Worm (Caenorhabditis elegans) whole organism, mixed stage, embryonic: ENCODE measurements around the gene F13E9.9.

Experiments used
- lin-13 ChIP-seq: fragments of 150-350 bp; optimal IDR thresholded peaks from 2 replicates; lab custom pipeline; 2014; ENCODE audit warnings: missing biosample characterization, missing genetic modification characterization
- nhr-12 ChIP-seq: fragments of 150-350 bp; optimal IDR thresholded peaks from 2 replicates; lab custom pipeline; 2014; ENCODE audit warnings: missing biosample characterization, missing genetic modification characterization
- nhr-237 ChIP-seq: fragments of 150-350 bp; optimal IDR thresholded peaks from 2 replicates; lab custom pipeline; 2014; ENCODE audit warnings: missing biosample characterization, missing genetic modification characterization
- sem-2 ChIP-seq: fragments of 200-800 bp; sonication (Bioruptor generic); optimal IDR thresholded peaks from 2 replicates; lab custom pipeline; 2018; ENCODE audit warnings: mild to moderate bottlenecking, missing genetic modification characterization, missing compliant biosample characterization
- snpc-4 ChIP-seq: fragments of 150-350 bp; optimal IDR thresholded peaks from 2 replicates; lab custom pipeline; 2014; ENCODE audit warnings: missing biosample characterization, missing genetic modification characterization
- unc-62 ChIP-seq: fragments of 150-350 bp; optimal IDR thresholded peaks from 2 replicates; lab custom pipeline; 2014; ENCODE audit warnings: missing biosample characterization, missing genetic modification reagents, missing genetic modification characterization
- ztf-11 ChIP-seq: fragments of 150-350 bp; optimal IDR thresholded peaks from 2 replicates; lab custom pipeline; 2014; ENCODE audit warnings: missing biosample characterization, missing genetic modification characterization

DNA sequence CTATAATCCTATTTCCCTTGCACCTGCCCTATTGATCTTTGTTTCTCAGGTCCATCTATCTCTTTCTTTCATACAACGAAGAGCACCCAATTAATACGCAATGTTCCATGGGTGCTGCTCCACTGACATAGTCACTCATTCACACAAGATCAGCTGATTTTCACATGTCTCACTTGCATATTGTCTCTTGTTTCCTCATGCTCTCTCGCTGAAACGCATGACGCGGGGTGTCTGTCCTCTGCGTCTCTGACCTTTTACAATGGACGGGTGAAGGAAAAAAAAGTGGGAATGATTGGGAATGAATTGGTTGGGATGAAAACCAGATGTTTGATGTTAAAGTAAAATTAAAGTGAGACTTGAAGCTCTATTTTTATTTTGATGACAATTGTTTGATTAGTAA lies 36.3 kb upstream of the F13E9.9 start:
- TF ChIP-seq sem-2 (GFP tag; lab: Kevin White, UChicago), result no peak
- TF ChIP-seq nhr-12 (tag; lab: Kevin White, UChicago), result no peak
- no peak for TF ChIP-seq nhr-237
- TF ChIP-seq ztf-11 (tag; lab: Kevin White, UChicago), result no peak
- TF ChIP-seq snpc-4 (tag; lab: Kevin White, UChicago), result no peak
- TF ChIP-seq unc-62, result peak; percentile 95
- TF ChIP-seq lin-13, result no peak
